Fruit fly (Drosophila melanogaster) whole organism, embryonic: ENCODE measurements around the gene CG13679.

Source experiments
- Ada2b ChIP-seq: fragments of 200-800 bp; sonication (Bioruptor generic); IDR thresholded peaks from 2 replicates; pipeline ENCODE4 v1.3.6; 2022; ENCODE audit warnings: missing biosample characterization, missing genetic modification characterization
- Bteb2 ChIP-seq: fragments of 200-800 bp; sonication (Bioruptor generic); optimal IDR thresholded peaks from 2 replicates; lab custom pipeline; 2016; ENCODE audit warnings: missing biosample characterization, missing genetic modification characterization
- CG10209 ChIP-seq: fragments of 200-800 bp; sonication (Bioruptor generic); optimal IDR thresholded peaks from 3 replicates; lab custom pipeline; 2017; ENCODE audit warnings: missing biosample characterization, mild to moderate bottlenecking, missing genetic modification characterization, missing genetic modification reagents
- CG10267 ChIP-seq: fragments of 200-800 bp; sonication (Bioruptor generic); optimal IDR thresholded peaks from 2 replicates; lab custom pipeline; 2018; ENCODE audit warnings: missing biosample characterization, mild to moderate bottlenecking, missing genetic modification characterization, moderate library complexity
- CG10462 ChIP-seq: fragments of 200-800 bp; sonication (Bioruptor generic); optimal IDR thresholded peaks from 2 replicates; lab custom pipeline; 2016; ENCODE audit warnings: missing biosample characterization, missing genetic modification characterization
- CG10543 ChIP-seq: fragments of 200-800 bp; sonication (Bioruptor generic); optimal IDR thresholded peaks from 3 replicates; lab custom pipeline; 2017; ENCODE audit warnings: missing biosample characterization, mild to moderate bottlenecking, missing genetic modification characterization, moderate library complexity
- CG11504 ChIP-seq: fragments of 200-800 bp; sonication (Bioruptor generic); optimal IDR thresholded peaks from 3 replicates; lab custom pipeline; 2019; ENCODE audit warnings: missing biosample characterization, mild to moderate bottlenecking, missing genetic modification characterization, moderate library complexity
- CG12104 ChIP-seq: fragments of 200-800 bp; sonication (Bioruptor generic); optimal IDR thresholded peaks from 3 replicates; lab custom pipeline; 2016; ENCODE audit warnings: missing biosample characterization, missing genetic modification characterization
- CG12659 ChIP-seq: fragments of 200-800 bp; sonication (Bioruptor generic); optimal IDR thresholded peaks from 3 replicates; lab custom pipeline; 2017; ENCODE audit warnings: mild to moderate bottlenecking, missing biosample characterization, missing genetic modification reagents, missing genetic modification characterization
- CG12769 ChIP-seq: fragments of 200-800 bp; sonication (Bioruptor generic); optimal IDR thresholded peaks from 2 replicates; lab custom pipeline; 2019; ENCODE audit warnings: missing biosample characterization, mild to moderate bottlenecking, missing genetic modification characterization, moderate library complexity
- CG14014 ChIP-seq: fragments of 200-800 bp; sonication (Bioruptor generic); IDR thresholded peaks from 2 replicates; pipeline ENCODE4 v1.3.6; 2022; ENCODE audit warnings: missing biosample characterization, missing genetic modification characterization
- CG15514 ChIP-seq: fragments of 200-800 bp; sonication (Bioruptor generic); optimal IDR thresholded peaks from 3 replicates; lab custom pipeline; 2017; ENCODE audit warnings: missing biosample characterization, missing genetic modification characterization, mild to moderate bottlenecking, moderate library complexity, missing genetic modification reagents
- CG1602 ChIP-seq: fragments of 200-800 bp; sonication (Bioruptor generic); optimal IDR thresholded peaks from 3 replicates; lab custom pipeline; 2016; ENCODE audit warnings: missing biosample characterization, missing genetic modification characterization
- CG17612 ChIP-seq: fragments of 200-800 bp; sonication (Bioruptor generic); IDR thresholded peaks from 2 replicates; pipeline ENCODE4 v1.3.6; 2022; ENCODE audit warnings: missing biosample characterization, missing genetic modification characterization
- CG30020 ChIP-seq: fragments of 200-800 bp; optimal IDR thresholded peaks from 2 replicates; lab custom pipeline; 2019; ENCODE audit warnings: missing biosample characterization, mild to moderate bottlenecking, missing genetic modification characterization, moderate library complexity
- CG34376 ChIP-seq: fragments of 200-800 bp; sonication (Bioruptor generic); optimal IDR thresholded peaks from 2 replicates; lab custom pipeline; 2018; ENCODE audit warnings: missing biosample characterization, mild to moderate bottlenecking, missing genetic modification characterization
- CG34422 ChIP-seq: fragments of 200-800 bp; sonication (Bioruptor generic); IDR thresholded peaks from 3 replicates; pipeline ENCODE4 v1.3.6; 2022; ENCODE audit warnings: missing biosample characterization, missing genetic modification characterization
- CG3726 ChIP-seq: fragments of 200-800 bp; sonication (Bioruptor generic); IDR thresholded peaks from 3 replicates; pipeline ENCODE4, ENCODE4 v1.3.6; 2022; ENCODE audit warnings: missing biosample characterization, missing genetic modification characterization
- CG3838 ChIP-seq: fragments of 200-800 bp; sonication (Bioruptor generic); optimal IDR thresholded peaks from 3 replicates; lab custom pipeline; 2016; ENCODE audit warnings: missing biosample characterization, missing genetic modification characterization
- CG4360 ChIP-seq: fragments of 200-800 bp; sonication (Bioruptor generic); IDR thresholded peaks from 2 replicates; pipeline ENCODE4 v1.3.6; 2022; ENCODE audit warnings: missing biosample characterization, missing genetic modification characterization
- CG5953 ChIP-seq: fragments of 200-800 bp; sonication (Bioruptor generic); IDR thresholded peaks from 2 replicates; pipeline ENCODE4 v1.3.6; 2022; ENCODE audit warnings: missing biosample characterization, missing genetic modification characterization
- CG6175 ChIP-seq: fragments of 200-800 bp; sonication (Bioruptor generic); IDR thresholded peaks from 3 replicates; pipeline ENCODE4 v1.3.6; 2022; ENCODE audit warnings: missing biosample characterization, missing genetic modification characterization
- CG6854 ChIP-seq: fragments of 200-800 bp; sonication (Bioruptor generic); optimal IDR thresholded peaks from 3 replicates; lab custom pipeline; 2017; ENCODE audit warnings: missing biosample characterization, mild to moderate bottlenecking, missing genetic modification characterization
- CG9727 ChIP-seq: fragments of 200-800 bp; sonication (Bioruptor generic); optimal IDR thresholded peaks from 3 replicates; lab custom pipeline; 2017; ENCODE audit warnings: missing biosample characterization, mild to moderate bottlenecking, missing genetic modification characterization
- CHES-1-like ChIP-seq: fragments of 200-800 bp; sonication (Bioruptor generic); optimal IDR thresholded peaks from 2 replicates; lab custom pipeline; 2016; ENCODE audit warnings: missing biosample characterization, missing genetic modification characterization
- CkIIα-i1 ChIP-seq: fragments of 200-800 bp; sonication (Bioruptor generic); IDR thresholded peaks from 2 replicates; pipeline ENCODE4 v1.3.6; 2022; ENCODE audit warnings: missing biosample characterization, missing genetic modification characterization
- Deaf1 ChIP-seq: fragments of 200-800 bp; optimal IDR thresholded peaks from 3 replicates; lab custom pipeline; 2019; ENCODE audit warnings: missing biosample characterization, mild to moderate bottlenecking, missing genetic modification characterization, moderate library complexity
- H2.0 ChIP-seq: fragments of 200-800 bp; sonication (Bioruptor generic); IDR thresholded peaks from 2 replicates; pipeline ENCODE4 v1.3.6; 2022; ENCODE audit warnings: missing biosample characterization, missing genetic modification characterization
- Hmx ChIP-seq: fragments of 200-800 bp; sonication (Bioruptor generic); optimal IDR thresholded peaks from 2 replicates; lab custom pipeline; 2016; ENCODE audit warnings: missing biosample characterization, missing genetic modification characterization
- Med ChIP-seq: fragments of 200-800 bp; sonication (Bioruptor generic); peaks from one replicate; lab custom pipeline; 2016; ENCODE audit warnings: missing biosample characterization, missing genetic modification characterization, mild to moderate bottlenecking, inconsistent platforms, moderate library complexity
- NFAT ChIP-seq: fragments of 200-800 bp; sonication (Bioruptor generic); IDR thresholded peaks from 2 replicates; pipeline ENCODE4 v1.3.6; 2022; ENCODE audit warnings: missing biosample characterization, missing genetic modification characterization
- Nf-YA ChIP-seq: fragments of 200-800 bp; sonication (Bioruptor generic); IDR thresholded peaks from 2 replicates; pipeline ENCODE4 v1.3.6; 2022; ENCODE audit warnings: missing biosample characterization, missing genetic modification characterization
- NfI ChIP-seq: fragments of 200-800 bp; sonication (Bioruptor generic); optimal IDR thresholded peaks from 3 replicates; lab custom pipeline; 2018; ENCODE audit warnings: missing biosample characterization, mild to moderate bottlenecking, missing genetic modification characterization, moderate library complexity
- Ptx1 ChIP-seq: fragments of 200-800 bp; sonication (Bioruptor generic); IDR thresholded peaks from 2 replicates; pipeline ENCODE4 v1.3.6; 2022; ENCODE audit warnings: missing biosample characterization, missing genetic modification characterization
- Ravus ChIP-seq: fragments of 200-800 bp; sonication (Bioruptor generic); IDR thresholded peaks from 2 replicates; pipeline ENCODE4 v1.3.6; 2022; ENCODE audit warnings: missing biosample characterization, missing genetic modification characterization
- Xbp1 ChIP-seq: fragments of 200-800 bp; sonication (Bioruptor generic); optimal IDR thresholded peaks from 3 replicates; lab custom pipeline; 2016; ENCODE audit warnings: missing biosample characterization, mild to moderate bottlenecking, missing genetic modification characterization
- chm ChIP-seq: fragments of 200-800 bp; sonication (Bioruptor generic); IDR thresholded peaks from 2 replicates; pipeline ENCODE4 v1.3.6; 2022; ENCODE audit warnings: missing biosample characterization, missing genetic modification characterization
- klu ChIP-seq: fragments of 200-800 bp; sonication (Bioruptor generic); IDR thresholded peaks from 2 replicates; pipeline ENCODE4 v1.3.6; 2022; ENCODE audit warnings: missing biosample characterization, missing genetic modification characterization
- mirr ChIP-seq: fragments of 200-800 bp; sonication (Bioruptor generic); optimal IDR thresholded peaks from 3 replicates; lab custom pipeline; 2018; ENCODE audit warnings: missing biosample characterization, mild to moderate bottlenecking, missing genetic modification characterization
- org-1 ChIP-seq: fragments of 200-800 bp; sonication (Bioruptor generic); optimal IDR thresholded peaks from 2 replicates; lab custom pipeline; 2017; ENCODE audit warnings: missing biosample characterization, missing genetic modification characterization
- otp ChIP-seq: fragments of 200-800 bp; sonication (Bioruptor generic); IDR thresholded peaks from 3 replicates; pipeline ENCODE4, ENCODE4 v1.3.6; 2022; ENCODE audit warnings: missing biosample characterization, missing genetic modification characterization
- pnt ChIP-seq: fragments of 200-800 bp; sonication (Bioruptor generic); optimal IDR thresholded peaks from 3 replicates; lab custom pipeline; 2016; ENCODE audit warnings: missing biosample characterization, missing genetic modification characterization
- psq ChIP-seq: fragments of 200-800 bp; sonication (Bioruptor generic); optimal IDR thresholded peaks from 2 replicates; lab custom pipeline; 2017; ENCODE audit warnings: missing biosample characterization, missing genetic modification characterization
- shn ChIP-seq: fragments of 200-800 bp; sonication (Bioruptor generic); optimal IDR thresholded peaks from 3 replicates; lab custom pipeline; 2016; ENCODE audit warnings: missing biosample characterization, missing genetic modification characterization
- sima ChIP-seq: fragments of 200-800 bp; sonication (Bioruptor generic); optimal IDR thresholded peaks from 2 replicates; lab custom pipeline; 2016; ENCODE audit warnings: missing biosample characterization, missing genetic modification characterization
- so ChIP-seq: fragments of 200-800 bp; sonication (Bioruptor generic); IDR thresholded peaks from 3 replicates; pipeline ENCODE4 v1.3.6; 2022; ENCODE audit warnings: missing biosample characterization, missing genetic modification characterization
- stc ChIP-seq: fragments of 200-800 bp; sonication (Bioruptor generic); IDR thresholded peaks from 2 replicates; pipeline ENCODE4 v1.3.6; 2022; ENCODE audit warnings: missing biosample characterization, missing genetic modification characterization

CG13679 gene

DNA sequence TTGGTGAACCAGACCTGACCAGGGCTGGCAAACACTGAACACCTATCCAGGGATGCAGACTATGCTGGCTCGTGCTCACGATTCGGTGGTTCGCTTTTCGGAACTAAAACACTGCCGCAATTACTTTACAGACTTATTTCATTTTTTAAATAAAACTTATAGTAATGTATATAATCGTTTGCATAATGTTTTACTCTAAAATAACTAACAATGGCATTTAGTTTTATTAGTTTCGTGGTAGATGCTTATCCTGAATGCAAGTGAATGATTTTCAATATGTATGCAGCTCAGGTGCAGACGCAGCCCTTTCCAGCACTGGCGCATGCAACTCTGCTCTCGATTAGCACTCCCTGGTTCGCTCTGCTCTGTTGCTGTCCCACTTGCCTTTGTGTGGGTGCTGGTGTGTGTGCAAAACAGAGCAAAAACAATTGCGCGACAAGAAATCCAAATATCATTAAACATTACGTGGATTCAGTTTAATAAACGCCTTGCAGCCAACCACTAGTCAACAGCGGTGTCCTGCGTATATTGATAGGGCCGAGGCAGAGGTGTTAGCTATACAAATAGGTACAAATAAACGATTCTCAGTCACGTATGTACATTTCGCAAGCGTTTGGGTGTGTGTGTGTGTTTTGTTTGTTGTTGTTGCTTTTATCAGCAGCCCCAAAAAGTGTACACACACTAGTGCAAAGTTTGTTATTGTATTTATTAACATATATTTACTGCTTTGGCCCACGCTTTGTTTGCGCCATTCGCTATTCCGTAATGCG, 15.8 kb upstream of the CG13679 start, which contains the start of the genes ERR and Atg18a (continued):
- TF ChIP-seq CHES-1-like (peak; percentile 79), NFAT (peak; percentile 92), CG10543 (GFP tag; lab: Kevin White, UChicago) (peak; percentile 92), CG4360 (GFP tag; lab: Robert Waterston, UW) (peak; percentile 85), CG30020 (peak; percentile 83), CG12769 (tag; lab: Kevin White, UChicago) (peak; percentile 77), Bteb2 (GFP tag; lab: Kevin White, UChicago) (peak; percentile 75), otp (GFP tag; lab: Robert Waterston, UW) (0 out of 3 replicates have a peak, but pooled peaks have one; percentile 50), chm (GFP tag; lab: Robert Waterston, UW) (peak; percentile 50), CG9727 (peak; percentile 84), CG34376 (GFP tag; lab: Kevin White, UChicago) (peak; percentile 57), Ada2b (GFP tag; lab: Robert Waterston, UW) (peak; percentile 78), org-1 (GFP tag; lab: Kevin White, UChicago) (peak; percentile 30), CG34422 (GFP tag; lab: Robert Waterston, UW) (peak; percentile 89), Med (peak; percentile 97), stc (GFP tag; lab: Robert Waterston, UW) (peak; percentile 40; the same call in 1 of the 2 replicates), CG10209 (GFP tag; lab: Kevin White, UChicago) (peak; percentile 74), CG3726 (GFP tag; lab: Robert Waterston, UW) (peak; percentile 84; the same call in 2 of the 3 replicates), CkIIα-i1 (GFP tag; lab: Robert Waterston, UW) (no peak), CG12659 (peak; percentile 92), CG5953 (GFP tag; lab: Robert Waterston, UW) (0 out of 2 replicates have a peak, but pooled peaks have one; percentile 43), CG6175 (GFP tag; lab: Robert Waterston, UW) (peak; percentile 76; the same call in 2 of the 3 replicates), Xbp1 (GFP tag; lab: Kevin White, UChicago) (peak; percentile 92), CG11504 (no peak), shn (GFP tag; lab: Kevin White, UChicago) (peak; percentile 82), pnt (GFP tag; lab: Kevin White, UChicago) (peak; percentile 79), CG17612 (GFP tag; lab: Robert Waterston, UW) (peak; percentile 54; the same call in 1 of the 2 replicates), CG6854 (GFP tag; lab: Kevin White, UChicago) (no peak), sima (GFP tag; lab: Kevin White, UChicago) (no peak), so (GFP tag; lab: Robert Waterston, UW) (0 out of 3 replicates have a peak, but pooled peaks have one; percentile 66), Nf-YA (GFP tag; lab: Robert Waterston, UW) (no peak), Ravus (peak; percentile 41), CG14014 (GFP tag; lab: Robert Waterston, UW) (peak; percentile 85), klu (GFP tag; lab: Robert Waterston, UW) (peak; percentile 93), mirr (GFP tag; lab: Kevin White, UChicago) (no peak), CG10267 (tag; lab: Kevin White, UChicago) (peak; percentile 98), psq (GFP tag; lab: Kevin White, UChicago) (peak; percentile 57), Ptx1 (GFP tag; lab: Robert Waterston, UW) (peak; percentile 92), CG3838 (GFP tag; lab: Kevin White, UChicago) (peak; percentile 28), Deaf1 (tag; lab: Kevin White, UChicago) (peak; percentile 28), CG15514 (GFP tag; lab: Kevin White, UChicago) (peak; percentile 99), Hmx (peak; percentile 17), CG12104 (GFP tag; lab: Kevin White, UChicago) (peak; percentile 58), CG10462 (GFP tag; lab: Kevin White, UChicago) (peak; percentile 71), NfI (peak; percentile 87), H2.0 (GFP tag; lab: Robert Waterston, UW) (peak; percentile 79), CG1602 (GFP tag; lab: Kevin White, UChicago) (peak; percentile 89)
- TF ChIP-seq, all 482 proteins: peak for 397
